Fruit fly (Drosophila melanogaster): Measurements from ENCODE around the gene CG33109.

Gene CG33109

dm6 chr3R:14220105-14220504, 1.3 kb downstream of the CG33109 start, which contains the start of gene CG31326:
Gene CG31326, minus strand, starts transcription at chr3R:14220205.
- TF ChIP-seq CG15696 (tag; optimal IDR thresholded peaks at IDR 0.05): no peak

- TF ChIP-seq cad (GFP tag; optimal IDR thresholded peaks at IDR 0.05): no peak
- TF ChIP-seq Gsc (GFP tag; IDR thresholded peaks at IDR 0.05): no peak
- TF ChIP-seq vnd (GFP tag; IDR thresholded peaks at IDR 0.05; ENCODE audit: partially characterized antibody): no peak
- no peak for TF ChIP-seq MESR4 (GFP tag; optimal IDR thresholded peaks at IDR 0.05)
- no peak for TF ChIP-seq ttk (GFP tag; IDR thresholded peaks at IDR 0.05)
- TF ChIP-seq jigr1 (GFP tag; IDR thresholded peaks at IDR 0.05): no peak
- TF ChIP-seq lbe (GFP tag; optimal IDR thresholded peaks at IDR 0.05): no peak
- no peak for TF ChIP-seq CG12104 (GFP tag; optimal IDR thresholded peaks at IDR 0.05)
- no peak for TF ChIP-seq nom (GFP tag; optimal IDR thresholded peaks at IDR 0.05)
These were observed 3.5 kb downstream of the CG33109 start, which contains the start of gene CG9649 for dm6 chr3R:14217839-14218238. Gene CG9649, minus strand, starts transcription at chr3R:14217882.

- TF ChIP-seq scrt (GFP tag; optimal IDR thresholded peaks at IDR 0.05) (peak; percentile 96), CG8359 (GFP tag; optimal IDR thresholded peaks at IDR 0.05; ENCODE audit: borderline replicate concordance) (peak; percentile 99), Ets65A (GFP tag) (peak; percentile 37), Deaf1 (tag; optimal IDR thresholded peaks at IDR 0.05) (peak; percentile 76), ewg (GFP tag; optimal IDR thresholded peaks at IDR 0.05) (peak; percentile 68), Jarid2 (GFP tag; optimal IDR thresholded peaks at IDR 0.05) (peak; percentile 4), CG6854 (GFP tag; optimal IDR thresholded peaks at IDR 0.05) (no peak), Mrtf (GFP tag; IDR thresholded peaks at IDR 0.05) (0 out of 3 replicates have a peak, but pooled peaks have one; percentile 27), Trl (optimal IDR thresholded peaks at IDR 0.05) (peak; percentile 4 to 40), Trl (GFP tag; optimal IDR thresholded peaks at IDR 0.05) (no peak), ATbp (GFP tag; optimal IDR thresholded peaks at IDR 0.05) (no peak)
These were observed 6.6 kb downstream of the CG33109 start, which contains the start of gene Dop1R1 for dm6 chr3R:14214776-14215175. Gene Dop1R1, minus strand, starts transcription at chr3R:14214810.
